Fruit fly (Drosophila melanogaster): ENCODE measurements around the gene CG12885.
A peak's percentile ranks its signal among the peaks of the same experiment; 100 is the strongest.

CG12885 gene

dm6 chr3R:27569706-27570105, 49.0 kb downstream of the CG12885 start (continued):
- TF ChIP-seq unc-4 (GFP tag; IDR thresholded peaks at IDR 0.05; ENCODE audit: partially characterized antibody) (no peak), NC2α (GFP tag; optimal IDR thresholded peaks at IDR 0.05) (peak; percentile 61), Adf1 (GFP tag; IDR thresholded peaks at IDR 0.05) (peak; percentile 36; the same call in 1 of the 2 replicates), tap (tag; optimal IDR thresholded peaks at IDR 0.05) (peak; percentile 90), dysf (GFP tag; IDR thresholded peaks at IDR 0.05) (peak; percentile 96), Asciz (GFP tag; optimal IDR thresholded peaks at IDR 0.05) (peak; percentile 81), MESR4 (GFP tag; optimal IDR thresholded peaks at IDR 0.05) (no peak), amos (GFP tag; IDR thresholded peaks at IDR 0.05; ENCODE audit: partially characterized antibody) (no peak), ash1 (GFP tag; optimal IDR thresholded peaks at IDR 0.05) (peak; percentile 65), CG6689 (GFP tag; IDR thresholded peaks at IDR 0.05) (peak; percentile 80), CG43689 (GFP tag; IDR thresholded peaks at IDR 0.05) (peak; percentile 68), rib (GFP tag; IDR thresholded peaks at IDR 0.05) (peak; percentile 87), twi (tag; optimal IDR thresholded peaks at IDR 0.05) (no peak), CG1024 (GFP tag; IDR thresholded peaks at IDR 0.05) (peak; percentile 67), Vsx1 (GFP tag; optimal IDR thresholded peaks at IDR 0.05) (peak; percentile 26), CG4820 (GFP tag; optimal IDR thresholded peaks at IDR 0.05) (peak; percentile 86), Ets65A (GFP tag) (peak; percentile 99), lov (optimal IDR thresholded peaks at IDR 0.05) (no peak), lov (GFP tag; IDR thresholded peaks at IDR 0.05) (peak; percentile 73; the same call in 1 of the 3 replicates), eyg (GFP tag; optimal IDR thresholded peaks at IDR 0.05) (peak; percentile 89), CG1233 (GFP tag; optimal IDR thresholded peaks at IDR 0.05) (peak; percentile 84), Taf1 (GFP tag; IDR thresholded peaks at IDR 0.05) (peak; percentile 88), Awh (GFP tag; IDR thresholded peaks at IDR 0.05) (peak; percentile 90), luna (GFP tag; optimal IDR thresholded peaks at IDR 0.05) (peak; percentile 86), Gsc (GFP tag; IDR thresholded peaks at IDR 0.05) (peak; percentile 35; the same call in 1 of the 2 replicates), oc (tag; optimal IDR thresholded peaks at IDR 0.05) (no peak), Blimp-1 (GFP tag; optimal IDR thresholded peaks at IDR 0.05) (no peak)

dm6 chr3R:27570692-27571091, 50.0 kb downstream of the CG12885 start:
- TF ChIP-seq CG1602 (GFP tag; optimal IDR thresholded peaks at IDR 0.05): no peak
- TF ChIP-seq Opbp (GFP tag; IDR thresholded peaks at IDR 0.05; ENCODE audit: partially characterized antibody): no peak
- 0 out of 2 replicates have a peak, but pooled peaks have one; percentile 38 for TF ChIP-seq sna (GFP tag; IDR thresholded peaks at IDR 0.05; ENCODE audit: partially characterized antibody)
- TF ChIP-seq CG31224 (GFP tag; IDR thresholded peaks at IDR 0.05): no peak
- TF ChIP-seq Dref (GFP tag; IDR thresholded peaks at IDR 0.05): peak; percentile 51
- TF ChIP-seq CG13287 (GFP tag; IDR thresholded peaks at IDR 0.05; ENCODE audit: partially characterized antibody): peak; percentile 65
- 0 out of 3 replicates have a peak, but pooled peaks have one; percentile 12 for TF ChIP-seq CG34224 (GFP tag; IDR thresholded peaks at IDR 0.05; ENCODE audit: partially characterized antibody)
- TF ChIP-seq Scr (GFP tag; IDR thresholded peaks at IDR 0.05; ENCODE audit: partially characterized antibody): peak; percentile 53
- TF ChIP-seq cad (GFP tag; optimal IDR thresholded peaks at IDR 0.05): no peak
- peak; percentile 50; the same call in 1 of the 3 replicates for TF ChIP-seq sr (GFP tag; IDR thresholded peaks at IDR 0.05)
- peak; percentile 63 for TF ChIP-seq sens (GFP tag)
- TF ChIP-seq Ssrp (tag; optimal IDR thresholded peaks at IDR 0.05): no peak
- TF ChIP-seq CG16813 (GFP tag; IDR thresholded peaks at IDR 0.05; ENCODE audit: partially characterized antibody): 0 out of 3 replicates have a peak, but pooled peaks have one; percentile 12
- peak; percentile 52 for TF ChIP-seq unc-4 (GFP tag; IDR thresholded peaks at IDR 0.05; ENCODE audit: partially characterized antibody)
- peak; percentile 50; the same call in 1 of the 2 replicates for TF ChIP-seq Bgb (GFP tag; IDR thresholded peaks at IDR 0.05; ENCODE audit: partially characterized antibody)
- TF ChIP-seq H2.0 (GFP tag; IDR thresholded peaks at IDR 0.05): no peak
- peak; percentile 43 for TF ChIP-seq Sry-δ (GFP tag; optimal IDR thresholded peaks at IDR 0.05)
- TF ChIP-seq NFAT (GFP tag; IDR thresholded peaks at IDR 0.05): no peak
- TF ChIP-seq HLH4C (GFP tag; IDR thresholded peaks at IDR 0.05; ENCODE audit: partially characterized antibody): peak; percentile 51; the same call in 1 of the 3 replicates
- TF ChIP-seq CG7271 (tag; optimal IDR thresholded peaks at IDR 0.05): no peak
- no peak for TF ChIP-seq CG4328 (GFP tag; optimal IDR thresholded peaks at IDR 0.05)
- peak; percentile 25; the same call in 1 of the 2 replicates for TF ChIP-seq amos (GFP tag; IDR thresholded peaks at IDR 0.05; ENCODE audit: partially characterized antibody)
- 0 out of 4 replicates have a peak, but pooled peaks have one; percentile 34 for TF ChIP-seq Dll (GFP tag; IDR thresholded peaks at IDR 0.05; ENCODE audit: partially characterized antibody)
- TF ChIP-seq BEAF-32 (GFP tag; optimal IDR thresholded peaks at IDR 0.05): peak; percentile 27
- peak; percentile 41 for TF ChIP-seq CG12769 (tag; optimal IDR thresholded peaks at IDR 0.05)
